Fruit fly (Drosophila melanogaster): Measurements from ENCODE around the gene RhoGEF3.

The RhoGEF3 gene

DNA sequence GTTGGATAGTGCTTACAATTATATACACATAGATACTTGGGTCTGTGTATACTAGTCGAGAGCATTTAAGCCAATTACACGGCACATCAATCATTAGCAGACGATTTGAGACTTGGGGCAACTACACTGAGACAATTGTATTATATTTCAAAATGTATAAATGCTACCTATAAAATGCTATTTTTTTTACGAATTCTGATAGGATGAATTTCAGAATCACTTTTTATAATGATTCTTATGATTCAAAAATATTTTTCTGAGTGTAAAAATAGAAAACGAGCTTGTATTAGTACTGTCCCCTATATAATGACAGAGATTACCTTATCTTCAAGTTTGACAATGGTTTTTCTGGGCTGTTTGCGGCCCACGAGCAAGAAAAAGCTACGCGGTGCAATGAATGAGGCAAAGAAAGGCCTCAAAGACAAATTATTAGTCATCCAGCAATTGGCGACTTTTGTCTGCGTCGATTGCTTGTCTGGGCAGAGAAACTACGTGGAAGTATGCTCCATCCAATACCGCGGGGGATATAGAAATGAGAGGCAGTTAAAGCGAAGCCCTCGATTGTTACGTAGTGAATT lies 73.5 kb downstream of the RhoGEF3 start (continued):
- TF ChIP-seq CG2129 (GFP tag; IDR thresholded peaks at IDR 0.05; ENCODE audit: partially characterized antibody) (no peak), gce (GFP tag; IDR thresholded peaks at IDR 0.05) (peak; percentile 60; the same call in 1 of the 3 replicates), CG33557 (GFP tag; optimal IDR thresholded peaks at IDR 0.05) (no peak), sqz (GFP tag; optimal IDR thresholded peaks at IDR 0.05) (no peak), pum (GFP tag; optimal IDR thresholded peaks at IDR 0.05) (no peak), Hmr (GFP tag; optimal IDR thresholded peaks at IDR 0.05) (peak; percentile 66), CG14050 (GFP tag; IDR thresholded peaks at IDR 0.05) (peak; percentile 45; the same call in 1 of the 3 replicates), NfI (GFP tag; optimal IDR thresholded peaks at IDR 0.05) (peak; percentile 43), CG10431 (GFP tag; optimal IDR thresholded peaks at IDR 0.05) (no peak), Hmx (GFP tag; optimal IDR thresholded peaks at IDR 0.05) (no peak), H15 (GFP tag; IDR thresholded peaks at IDR 0.05) (peak; percentile 56; the same call in 2 of the 3 replicates), eyg (GFP tag; optimal IDR thresholded peaks at IDR 0.05) (peak; percentile 48), Nf-YB (GFP tag; optimal IDR thresholded peaks at IDR 0.05) (peak; percentile 42), bbx (GFP tag; IDR thresholded peaks at IDR 0.05; ENCODE audit: partially characterized antibody) (no peak), twi (tag; optimal IDR thresholded peaks at IDR 0.05) (no peak), crp (GFP tag; optimal IDR thresholded peaks at IDR 0.05) (no peak), sob (GFP tag; IDR thresholded peaks at IDR 0.05) (peak; percentile 91), Sry-δ (GFP tag; optimal IDR thresholded peaks at IDR 0.05) (no peak), GATAe (GFP tag; conservative IDR thresholded peaks at IDR 0.05) (peak; percentile 81), CG12219 (GFP tag; optimal IDR thresholded peaks at IDR 0.05) (peak; percentile 40), dmrt11E (tag; optimal IDR thresholded peaks at IDR 0.05) (peak; percentile 29), CG10462 (GFP tag; optimal IDR thresholded peaks at IDR 0.05) (no peak), NC2α (GFP tag; optimal IDR thresholded peaks at IDR 0.05) (no peak), Atf-2 (GFP tag; optimal IDR thresholded peaks at IDR 0.05) (no peak), CG13296 (GFP tag; optimal IDR thresholded peaks at IDR 0.05) (peak; percentile 70), grn (GFP tag; optimal IDR thresholded peaks at IDR 0.05) (no peak), CG13894 (tag; optimal IDR thresholded peaks at IDR 0.05) (peak; percentile 59), abd-A (tag; optimal IDR thresholded peaks at IDR 0.05) (no peak), CG12659 (GFP tag; optimal IDR thresholded peaks at IDR 0.05) (peak; percentile 68), zfh2 (GFP tag; optimal IDR thresholded peaks at IDR 0.05) (peak; percentile 12), CG2712 (tag; optimal IDR thresholded peaks at IDR 0.05) (peak; percentile 87), HmgD (GFP tag; optimal IDR thresholded peaks at IDR 0.05) (no peak), ken (GFP tag; IDR thresholded peaks at IDR 0.05) (peak; percentile 77; the same call in 2 of the 3 replicates), CG8478 (optimal IDR thresholded peaks at IDR 0.05) (no peak), run (tag; optimal IDR thresholded peaks at IDR 0.05) (no peak), az2 (GFP tag; optimal IDR thresholded peaks at IDR 0.05) (peak; percentile 70), Fer3 (tag; optimal IDR thresholded peaks at IDR 0.05) (peak; percentile 84), CG13775 (GFP tag; optimal IDR thresholded peaks at IDR 0.05) (no peak), Tbp (GFP tag; optimal IDR thresholded peaks at IDR 0.05) (no peak), CG3163 (GFP tag; optimal IDR thresholded peaks at IDR 0.05) (peak; percentile 5), BEAF-32 (GFP tag; optimal IDR thresholded peaks at IDR 0.05) (no peak), CG17802 (tag; optimal IDR thresholded peaks at IDR 0.05) (peak; percentile 42), Mes4 (GFP tag; optimal IDR thresholded peaks at IDR 0.05) (no peak), chn (GFP tag; optimal IDR thresholded peaks at IDR 0.05) (peak; percentile 0), seq (GFP tag; IDR thresholded peaks at IDR 0.05) (peak; percentile 54), D19A (tag; optimal IDR thresholded peaks at IDR 0.05) (no peak), CG12155 (GFP tag; optimal IDR thresholded peaks at IDR 0.05) (peak; percentile 56), CG3847 (GFP tag; IDR thresholded peaks at IDR 0.05) (peak; percentile 45; the same call in 1 of the 2 replicates), E2f1 (GFP tag; IDR thresholded peaks at IDR 0.05) (peak; percentile 85), CG30403 (GFP tag; optimal IDR thresholded peaks at IDR 0.05) (peak; percentile 75), crc (GFP tag; optimal IDR thresholded peaks at IDR 0.05) (peak; percentile 67)

All from whole organism, embryonic.